Worm (Caenorhabditis elegans): ENCODE results near the gene srh-92.

DNA sequence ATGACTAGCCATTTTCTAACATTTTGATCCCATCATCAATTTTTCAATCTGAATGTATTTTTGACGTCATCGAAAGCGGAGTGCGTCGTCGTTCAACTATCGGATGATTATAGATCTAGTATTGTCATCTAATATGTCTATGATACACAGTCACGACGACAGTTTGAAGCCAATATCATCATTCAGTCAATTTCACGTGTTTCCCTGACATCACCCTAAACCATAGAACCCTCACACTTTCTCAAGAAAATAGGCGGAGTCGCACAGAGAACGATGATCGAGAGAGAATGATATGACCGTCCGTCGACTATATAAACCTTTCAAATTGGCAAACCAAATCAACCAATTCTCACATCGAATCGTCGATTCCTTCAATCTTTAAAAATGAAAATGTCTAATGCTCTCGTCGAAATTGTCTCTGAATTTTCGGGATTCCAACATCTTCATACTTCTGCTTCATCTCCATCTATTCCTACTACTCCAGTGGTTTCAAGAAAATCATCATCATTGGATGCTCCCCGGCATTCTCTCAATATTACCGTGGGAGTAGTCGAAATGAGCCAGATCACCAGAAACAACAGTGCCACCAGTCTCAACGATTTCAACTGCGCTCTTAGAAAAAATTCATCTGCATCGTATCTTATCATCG lies 44.9 kb downstream of the srh-92 start, which contains the start of gene F18E3.13:
- TF ChIP-seq R02D3.7 (tag; optimal IDR thresholded peaks at IDR 0.05) (no peak), nhr-11 (tag; optimal IDR thresholded peaks at IDR 0.05) (no peak), nhr-21 (tag; optimal IDR thresholded peaks at IDR 0.05) (peak; percentile 97), nhr-77 (tag; optimal IDR thresholded peaks at IDR 0.05) (no peak), unc-39 (tag; optimal IDR thresholded peaks at IDR 0.05) (no peak), snpc-4 (tag; optimal IDR thresholded peaks at IDR 0.05) (no peak), egl-27 (tag; optimal IDR thresholded peaks at IDR 0.05) (peak; percentile 65), lin-13 (GFP tag; optimal IDR thresholded peaks at IDR 0.05) (no peak), fos-1 (tag; optimal IDR thresholded peaks at IDR 0.05) (peak; percentile 21), nhr-25 (tag; optimal IDR thresholded peaks at IDR 0.05) (peak; percentile 93)

All from whole organism, L2 larva.